ENCODE assay signal across 4 worm cellular contexts in the genomic region with DNA sequence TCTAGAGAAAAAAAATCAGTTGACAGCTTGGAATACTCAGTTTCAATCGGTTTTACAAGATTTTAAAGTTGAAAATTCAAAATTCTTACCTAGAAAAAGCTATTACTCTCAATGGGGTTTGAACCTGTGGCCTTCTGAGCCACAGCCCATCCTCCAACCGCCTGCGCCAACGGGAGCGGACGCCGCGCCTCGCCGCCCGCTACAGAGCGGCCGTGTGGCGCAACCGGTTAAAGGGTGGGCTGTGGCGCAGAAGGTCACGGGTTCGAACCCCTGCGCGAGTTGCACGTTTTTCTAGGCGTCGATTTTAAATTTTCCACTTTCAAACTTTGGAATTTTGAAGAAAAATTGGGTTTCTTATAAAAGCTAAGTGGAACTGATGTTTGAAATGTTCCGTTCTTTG.
TF ChIP-seq lines count a peak whose summit lies in the region.

No protein-coding gene starts in this region.

TF ChIP-seq in whole organism, L4 larva, 104 proteins besides CTCF, POLR2A, EP300 and RAD21:
- TF ChIP-seq aha-1 (tag; lab: Kevin White, UChicago) (peak; percentile 97), tra-1 (GFP tag; IDR thresholded peaks at IDR 0.05; lab: Robert Waterston, UW) (0 out of 2 replicates have a peak, but pooled peaks have one; percentile 27), T26A8.4 (GFP tag; IDR thresholded peaks at IDR 0.05; lab: Robert Waterston, UW) (no peak), ctbp-1 (GFP tag; IDR thresholded peaks at IDR 0.05; lab: Robert Waterston, UW) (no peak), set-16 (GFP tag; IDR thresholded peaks at IDR 0.05; lab: Robert Waterston, UW) (peak; percentile 95)
TF ChIP-seq in whole organism, L4 larva: peak in this region for 3.

TF ChIP-seq in whole organism, late embryonic, 69 proteins besides CTCF, POLR2A, EP300 and RAD21:
- TF ChIP-seq K02D7.2 (tag; optimal IDR thresholded peaks at IDR 0.05; lab: Kevin White, UChicago) (no peak), ceh-30 (tag; optimal IDR thresholded peaks at IDR 0.05; lab: Kevin White, UChicago) (no peak), pha-4 (tag; optimal IDR thresholded peaks at IDR 0.05; lab: Kevin White, UChicago) (no peak), madf-2 (tag; optimal IDR thresholded peaks at IDR 0.05; lab: Kevin White, UChicago) (no peak), tbx-2 (tag; optimal IDR thresholded peaks at IDR 0.05; lab: Kevin White, UChicago) (no peak), unc-86 (tag; optimal IDR thresholded peaks at IDR 0.05; lab: Kevin White, UChicago) (peak; percentile 24), pqm-1 (tag; optimal IDR thresholded peaks at IDR 0.05; lab: Kevin White, UChicago) (no peak)

TF ChIP-seq in whole organism, midembryonic, 9 proteins besides CTCF, POLR2A, EP300 and RAD21:
- TF ChIP-seq T22C8.4 (GFP tag; IDR thresholded peaks at IDR 0.05; lab: Robert Waterston, UW) (no peak), flt-1 (GFP tag; IDR thresholded peaks at IDR 0.05; lab: Robert Waterston, UW) (0 out of 2 replicates have a peak, but pooled peaks have one; percentile 9)

TF ChIP-seq in whole organism, young adult, 124 proteins besides CTCF, POLR2A, EP300 and RAD21:
- TF ChIP-seq xnd-1 (tag; optimal IDR thresholded peaks at IDR 0.05; lab: Kevin White, UChicago), result no peak
- 0 out of 2 replicates have a peak, but pooled peaks have one; percentile 12 for TF ChIP-seq F37B4.10 (GFP tag; IDR thresholded peaks at IDR 0.05; lab: Robert Waterston, UW)
- TF ChIP-seq egrh-3 (GFP tag; IDR thresholded peaks at IDR 0.05; lab: Robert Waterston, UW), result peak; percentile 89
- 0 out of 2 replicates have a peak, but pooled peaks have one; percentile 16 for TF ChIP-seq mcd-1 (GFP tag; IDR thresholded peaks at IDR 0.05; lab: Robert Waterston, UW)
- no peak for TF ChIP-seq madf-8 (GFP tag; conservative IDR thresholded peaks at IDR 0.05; lab: Robert Waterston, UW)
- no peak for TF ChIP-seq sptf-2 (GFP tag; optimal IDR thresholded peaks at IDR 0.05; lab: Kevin White, UChicago)
- TF ChIP-seq mxl-1 (tag; optimal IDR thresholded peaks at IDR 0.05; lab: Kevin White, UChicago), result no peak
- TF ChIP-seq D2030.7 (GFP tag; IDR thresholded peaks at IDR 0.05; lab: Robert Waterston, UW), result 0 out of 2 replicates have a peak, but pooled peaks have one; percentile 20
- no peak for TF ChIP-seq C17E4.6 (GFP tag; IDR thresholded peaks at IDR 0.05; lab: Robert Waterston, UW)
- 0 out of 2 replicates have a peak, but pooled peaks have one; percentile 64 for TF ChIP-seq ztf-25 (GFP tag; IDR thresholded peaks at IDR 0.05; lab: Robert Waterston, UW)
- no peak for TF ChIP-seq K12H6.12 (tag; optimal IDR thresholded peaks at IDR 0.05; lab: Kevin White, UChicago)
- no peak for TF ChIP-seq nhr-90 (tag; optimal IDR thresholded peaks at IDR 0.05; lab: Kevin White, UChicago)
- TF ChIP-seq mel-28 (tag; optimal IDR thresholded peaks at IDR 0.05; lab: Kevin White, UChicago; ENCODE audit: borderline replicate concordance), result no peak
- no peak for TF ChIP-seq Y95B8A.8 (GFP tag; IDR thresholded peaks at IDR 0.05; lab: Robert Waterston, UW)
- no peak for TF ChIP-seq lag-1 (GFP tag; IDR thresholded peaks at IDR 0.05; lab: Robert Waterston, UW)
- no peak for TF ChIP-seq tbp1 (GFP tag; optimal IDR thresholded peaks at IDR 0.05; lab: Kevin White, UChicago)
- no peak for TF ChIP-seq C06A6.2 (GFP tag; conservative IDR thresholded peaks at IDR 0.05; lab: Robert Waterston, UW)
- TF ChIP-seq zfh-2 (GFP tag; conservative IDR thresholded peaks at IDR 0.05; lab: Robert Waterston, UW), result peak; percentile 91
- no peak for TF ChIP-seq Y56A3A.18 (GFP tag; IDR thresholded peaks at IDR 0.05; lab: Robert Waterston, UW)
- no peak for TF ChIP-seq lsy-27 (tag; optimal IDR thresholded peaks at IDR 0.05; lab: Kevin White, UChicago; ENCODE audit: borderline replicate concordance, insufficient read depth)
